Fruit fly (Drosophila melanogaster): ENCODE results near the gene CG42324.
A peak's percentile ranks its signal among the peaks of the same experiment; 100 is the strongest.

Gene CG42324

DNA sequence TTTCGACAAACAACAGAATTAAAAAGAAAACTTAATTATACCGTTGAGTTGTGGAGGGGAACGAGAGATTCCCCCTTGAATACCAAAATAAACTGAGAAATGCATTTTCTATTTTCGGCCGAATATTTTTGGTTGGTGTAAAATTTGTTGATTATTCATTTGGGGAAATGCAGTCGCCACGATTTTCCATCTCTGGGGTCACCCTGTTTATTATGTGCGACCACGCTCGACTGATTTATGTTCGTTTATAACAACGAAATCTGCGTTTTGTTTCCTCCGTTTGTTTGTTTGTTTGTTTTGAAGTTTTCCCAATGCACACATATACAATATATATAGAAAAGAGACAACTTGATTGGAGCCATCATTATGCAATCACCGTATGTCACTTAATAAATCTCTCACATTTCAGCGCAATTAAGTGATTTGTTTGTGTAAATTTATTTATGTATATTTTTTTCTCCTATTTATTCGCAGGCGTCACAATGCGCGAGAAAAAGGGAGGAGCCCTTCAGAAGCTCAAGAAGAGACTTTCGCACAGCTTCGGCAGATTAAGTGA, 80.1 kb downstream of the CG42324 start:
- no peak for TF ChIP-seq Smox (GFP tag; optimal IDR thresholded peaks at IDR 0.05)
- peak; percentile 7 for TF ChIP-seq svp (GFP tag)
- TF ChIP-seq pdm3 (GFP tag; optimal IDR thresholded peaks at IDR 0.05) = no peak
- no peak for TF ChIP-seq CG10669 (GFP tag; optimal IDR thresholded peaks at IDR 0.05)
- TF ChIP-seq Hr38 (GFP tag; optimal IDR thresholded peaks at IDR 0.05) = no peak

DNA sequence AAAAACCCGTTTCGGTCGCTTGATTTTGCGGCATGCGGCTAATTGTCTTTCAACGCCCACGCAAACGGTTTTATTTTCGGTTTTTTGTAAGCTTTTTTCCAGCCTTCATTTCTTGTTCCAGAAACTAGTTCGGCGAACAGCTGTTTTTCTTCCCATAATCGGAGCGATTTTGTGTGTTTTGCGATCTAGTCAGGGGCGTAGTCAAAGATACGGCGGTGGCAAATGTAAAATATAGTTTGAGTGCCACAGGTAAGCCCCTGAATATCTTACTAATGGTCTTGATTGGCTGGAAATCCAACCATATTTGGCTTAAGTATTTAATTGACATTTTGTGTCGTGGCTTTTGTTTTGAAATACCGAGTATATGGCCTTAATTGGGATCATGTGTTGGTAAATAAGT, 81.7 kb downstream of the CG42324 start:
- no peak for TF ChIP-seq acj6 (GFP tag; optimal IDR thresholded peaks at IDR 0.05)
- peak; percentile 5 for TF ChIP-seq CG32006 (GFP tag; optimal IDR thresholded peaks at IDR 0.05)

DNA sequence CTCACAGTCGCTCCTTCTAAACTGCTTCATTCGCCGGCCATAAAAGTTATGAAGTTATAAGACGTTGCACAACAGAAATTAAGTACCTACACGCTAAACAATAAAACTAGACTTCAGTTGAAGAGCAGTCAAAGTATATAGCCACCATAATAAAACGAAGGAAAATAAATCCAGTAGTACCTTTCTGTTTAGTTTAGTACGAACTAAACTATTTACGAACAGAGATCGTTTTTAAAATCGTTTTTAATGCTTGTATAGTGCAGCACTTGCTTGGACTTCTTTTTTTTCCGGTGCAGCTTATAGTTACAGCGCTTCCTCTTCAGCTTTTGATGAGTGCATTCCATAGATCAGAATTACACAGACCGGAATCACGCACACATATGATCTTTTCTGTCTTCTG, 82.8 kb downstream of the CG42324 start:
- TF ChIP-seq Sox102F (GFP tag; optimal IDR thresholded peaks at IDR 0.05) = no peak
- no peak for TF ChIP-seq CG11294 (GFP tag; IDR thresholded peaks at IDR 0.05)
- no peak for TF ChIP-seq CG11762 (GFP tag; optimal IDR thresholded peaks at IDR 0.05; ENCODE audit: insufficient read depth)
- no peak for TF ChIP-seq CG7368 (GFP tag; optimal IDR thresholded peaks at IDR 0.05)
- TF ChIP-seq pdm3 (GFP tag; optimal IDR thresholded peaks at IDR 0.05) = no peak
- no peak for TF ChIP-seq CG6854 (GFP tag; optimal IDR thresholded peaks at IDR 0.05)
- TF ChIP-seq topi (GFP tag; optimal IDR thresholded peaks at IDR 0.05) = no peak
- TF ChIP-seq CG3032 (tag; optimal IDR thresholded peaks at IDR 0.05) = peak; percentile 40
- no peak for TF ChIP-seq CG6163 (GFP tag; IDR thresholded peaks at IDR 0.05)
- TF ChIP-seq CG32006 (GFP tag; optimal IDR thresholded peaks at IDR 0.05) = peak; percentile 52
- TF ChIP-seq achi (GFP tag; optimal IDR thresholded peaks at IDR 0.05) = peak; percentile 14
- no peak for TF ChIP-seq CG9139 (GFP tag; optimal IDR thresholded peaks at IDR 0.05)
- peak; percentile 55 for TF ChIP-seq Ets96B (tag; optimal IDR thresholded peaks at IDR 0.05)
- no peak for TF ChIP-seq cyc (GFP tag; optimal IDR thresholded peaks at IDR 0.05)
- no peak for TF ChIP-seq CG1621 (tag; optimal IDR thresholded peaks at IDR 0.05)
- no peak for TF ChIP-seq Sox15 (GFP tag; optimal IDR thresholded peaks at IDR 0.05)
- no peak for TF ChIP-seq CG11902 (GFP tag; optimal IDR thresholded peaks at IDR 0.05)
- TF ChIP-seq CG6792 (GFP tag; optimal IDR thresholded peaks at IDR 0.05) = no peak
- no peak for TF ChIP-seq CG31627 (GFP tag; optimal IDR thresholded peaks at IDR 0.05)
- TF ChIP-seq Eip78C (GFP tag) = peak; percentile 16
- no peak for TF ChIP-seq Met (GFP tag; optimal IDR thresholded peaks at IDR 0.05)
- TF ChIP-seq CG6808 (GFP tag; optimal IDR thresholded peaks at IDR 0.05) = peak; percentile 50
- peak in 1 of 2 experiments; percentile 16 for TF ChIP-seq salr (GFP tag; optimal IDR thresholded peaks at IDR 0.05)
- no peak for TF ChIP-seq acj6 (GFP tag; optimal IDR thresholded peaks at IDR 0.05)
- no peak for TF ChIP-seq fkh (GFP tag; optimal IDR thresholded peaks at IDR 0.05)
- no peak for TF ChIP-seq ss (GFP tag; optimal IDR thresholded peaks at IDR 0.05)
- peak; percentile 34 for TF ChIP-seq CG3919 (GFP tag; optimal IDR thresholded peaks at IDR 0.05)
- no peak for TF ChIP-seq Blimp-1 (GFP tag; optimal IDR thresholded peaks at IDR 0.05)
- TF ChIP-seq Hr4 (GFP tag; optimal IDR thresholded peaks at IDR 0.05) = no peak
- TF ChIP-seq OdsH (GFP tag; optimal IDR thresholded peaks at IDR 0.05) = no peak
- no peak for TF ChIP-seq CG15336 (GFP tag; IDR thresholded peaks at IDR 0.05)
- no peak for TF ChIP-seq CG8119 (GFP tag; IDR thresholded peaks at IDR 0.05)
- TF ChIP-seq spab (GFP tag; optimal IDR thresholded peaks at IDR 0.05) = peak; percentile 24
- TF ChIP-seq esn (GFP tag; optimal IDR thresholded peaks at IDR 0.05) = no peak
- TF ChIP-seq CG8632 (GFP tag; optimal IDR thresholded peaks at IDR 0.05) = no peak
- TF ChIP-seq CG8319 (GFP tag; optimal IDR thresholded peaks at IDR 0.05) = no peak
- no peak for TF ChIP-seq dsx (GFP tag; optimal IDR thresholded peaks at IDR 0.05; ENCODE audit: poor library complexity, severe bottlenecking)
- TF ChIP-seq Smox (GFP tag; optimal IDR thresholded peaks at IDR 0.05) = no peak
- no peak for TF ChIP-seq fd59A (GFP tag; optimal IDR thresholded peaks at IDR 0.05)
- TF ChIP-seq net (GFP tag; optimal IDR thresholded peaks at IDR 0.05) = no peak
- TF ChIP-seq Hr38 (GFP tag; optimal IDR thresholded peaks at IDR 0.05) = no peak
- TF ChIP-seq fd85E (GFP tag; optimal IDR thresholded peaks at IDR 0.05) = no peak
- no peak for TF ChIP-seq svp (GFP tag)
- no peak for TF ChIP-seq Sox14 (GFP tag; optimal IDR thresholded peaks at IDR 0.05)
- TF ChIP-seq CG4318 (GFP tag; optimal IDR thresholded peaks at IDR 0.05) = no peak
- no peak for TF ChIP-seq Ets21C (GFP tag; optimal IDR thresholded peaks at IDR 0.05)
